Fruit fly (Drosophila melanogaster): ENCODE data around the gene CG3081.

The CG3081 gene

DNA sequence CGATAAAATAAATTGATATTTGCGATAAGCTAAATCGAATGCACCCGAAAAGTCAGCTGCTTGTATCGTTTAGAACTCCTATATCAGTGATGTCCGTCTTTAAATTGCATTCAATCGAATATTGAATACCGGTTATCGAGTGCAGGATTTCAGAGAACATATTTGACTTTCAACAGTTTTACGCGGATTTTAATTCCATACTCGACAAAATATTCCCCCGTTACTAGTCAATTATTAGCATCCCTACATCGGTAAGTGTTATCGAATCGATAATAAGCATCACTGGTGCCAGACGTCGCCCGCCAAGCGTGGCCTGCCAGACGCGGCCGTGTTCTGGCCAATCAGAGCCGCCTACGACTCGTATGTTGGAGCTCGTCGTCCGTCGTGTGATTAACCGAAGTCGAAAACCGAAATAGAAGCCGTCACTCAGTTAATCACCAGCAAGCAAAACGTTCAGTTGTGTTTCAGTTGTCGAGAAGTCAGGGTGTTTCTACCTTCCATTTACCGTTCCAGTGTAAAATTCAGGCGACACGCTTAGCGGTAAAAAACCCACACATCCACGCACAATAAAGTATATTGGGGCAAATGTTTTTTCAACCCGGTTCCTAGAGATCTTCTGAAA is 44.1 kb upstream of the CG3081 start, which contains the start of gene ctp (continued):
- TF ChIP-seq CG17912 (GFP tag; optimal IDR thresholded peaks at IDR 0.05) (no peak), Dp (GFP tag; optimal IDR thresholded peaks at IDR 0.05) (peak; percentile 11), Dbx (GFP tag; IDR thresholded peaks at IDR 0.05) (peak; percentile 66; the same call in 1 of the 3 replicates), CG9797 (GFP tag; optimal IDR thresholded peaks at IDR 0.05) (peak; percentile 11), HLH54F (GFP tag; optimal IDR thresholded peaks at IDR 0.05) (peak; percentile 67), nom (GFP tag; optimal IDR thresholded peaks at IDR 0.05) (peak; percentile 76), CG4282 (GFP tag; optimal IDR thresholded peaks at IDR 0.05) (peak; percentile 48), sim (GFP tag; IDR thresholded peaks at IDR 0.05) (no peak), CG9727 (GFP tag; optimal IDR thresholded peaks at IDR 0.05) (peak; percentile 28), Dref (GFP tag; IDR thresholded peaks at IDR 0.05) (peak; percentile 67), Sox100B (GFP tag; optimal IDR thresholded peaks at IDR 0.05) (no peak), YL-1 (GFP tag; optimal IDR thresholded peaks at IDR 0.05) (peak; percentile 84), chif (GFP tag; optimal IDR thresholded peaks at IDR 0.05) (peak; percentile 21 to 39), MESR4 (GFP tag; optimal IDR thresholded peaks at IDR 0.05) (peak; percentile 45), CG4730 (GFP tag; IDR thresholded peaks at IDR 0.05) (no peak), CG12659 (GFP tag; optimal IDR thresholded peaks at IDR 0.05) (peak; percentile 79), BtbVII (GFP tag; optimal IDR thresholded peaks at IDR 0.05) (peak; percentile 25), Meics (GFP tag; optimal IDR thresholded peaks at IDR 0.05) (peak; percentile 59), ftz-f1 (GFP tag; optimal IDR thresholded peaks at IDR 0.05) (peak; percentile 14), Blimp-1 (GFP tag; optimal IDR thresholded peaks at IDR 0.05) (peak; percentile 19), ATbp (GFP tag; optimal IDR thresholded peaks at IDR 0.05) (no peak), Atf6 (GFP tag; IDR thresholded peaks at IDR 0.05) (peak; percentile 40; the same call in 1 of the 2 replicates), cg (GFP tag; optimal IDR thresholded peaks at IDR 0.05) (peak; percentile 53), Mes4 (GFP tag; optimal IDR thresholded peaks at IDR 0.05) (no peak), zf30C (GFP tag; optimal IDR thresholded peaks at IDR 0.05) (peak; percentile 36), CG10267 (tag; optimal IDR thresholded peaks at IDR 0.05) (peak; percentile 8), CG10565 (GFP tag; optimal IDR thresholded peaks at IDR 0.05) (no peak), Antp (GFP tag; optimal IDR thresholded peaks at IDR 0.05) (peak; percentile 46), jumu (GFP tag; optimal IDR thresholded peaks at IDR 0.05) (peak; percentile 70), CG6654 (GFP tag; optimal IDR thresholded peaks at IDR 0.05) (no peak), CG13894 (tag; optimal IDR thresholded peaks at IDR 0.05) (peak; percentile 77), Ravus (GFP tag; IDR thresholded peaks at IDR 0.05) (no peak), Stat92E (GFP tag; optimal IDR thresholded peaks at IDR 0.05) (peak in 1 of 3 experiments; percentile 40), so (GFP tag; IDR thresholded peaks at IDR 0.05) (0 out of 3 replicates have a peak, but pooled peaks have one; percentile 38), Spps (tag; optimal IDR thresholded peaks at IDR 0.05) (no peak), CG18011 (GFP tag; optimal IDR thresholded peaks at IDR 0.05) (peak; percentile 23), Fer3 (tag; optimal IDR thresholded peaks at IDR 0.05) (peak; percentile 4), da (GFP tag; optimal IDR thresholded peaks at IDR 0.05) (no peak), CG9437 (GFP tag; optimal IDR thresholded peaks at IDR 0.05) (peak; percentile 11), grau (tag; optimal IDR thresholded peaks at IDR 0.05) (peak; percentile 50), lbe (GFP tag; optimal IDR thresholded peaks at IDR 0.05) (peak; percentile 21), run (tag; optimal IDR thresholded peaks at IDR 0.05) (no peak), CG2712 (tag; optimal IDR thresholded peaks at IDR 0.05) (peak; percentile 48), CG7271 (tag; optimal IDR thresholded peaks at IDR 0.05) (no peak), crp (GFP tag; optimal IDR thresholded peaks at IDR 0.05) (peak in 1 of 2 experiments; percentile 77), E2f2 (GFP tag; IDR thresholded peaks at IDR 0.05) (peak; percentile 55; the same call in 1 of the 2 replicates), CG33557 (GFP tag; optimal IDR thresholded peaks at IDR 0.05) (peak; percentile 19), CG7786 (GFP tag; optimal IDR thresholded peaks at IDR 0.05) (peak; percentile 30), Kr (GFP tag; optimal IDR thresholded peaks at IDR 0.05) (no peak)

Data from whole organism, embryonic.